Fruit fly (Drosophila melanogaster): Measurements from ENCODE around the gene Naa40.

Naa40 gene

DNA sequence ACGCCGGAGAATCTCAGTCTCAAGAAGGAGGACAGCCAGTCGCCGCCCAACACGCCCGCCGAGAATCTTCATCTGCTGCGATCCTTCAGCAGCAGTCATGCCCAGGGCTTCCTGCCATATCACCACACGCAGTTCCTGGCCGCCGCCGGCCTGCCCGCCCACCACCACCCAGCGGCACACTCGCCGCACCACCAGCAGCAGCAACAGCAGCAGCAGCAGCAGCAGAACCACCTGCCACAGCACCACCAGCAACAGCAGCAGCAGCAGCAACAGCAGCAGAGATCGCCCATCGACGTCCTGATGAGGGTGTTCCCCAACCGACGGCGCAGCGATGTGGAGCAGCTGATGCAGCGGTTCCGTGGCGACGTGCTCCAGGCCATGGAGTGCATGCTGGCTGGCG is 29.0 kb downstream of the Naa40 start:
- TF ChIP-seq Meics (GFP tag; optimal IDR thresholded peaks at IDR 0.05): no peak
- no peak for TF ChIP-seq Sox102F (GFP tag; optimal IDR thresholded peaks at IDR 0.05)
- TF ChIP-seq gfzf (GFP tag; optimal IDR thresholded peaks at IDR 0.05): no peak
- TF ChIP-seq phol (tag; optimal IDR thresholded peaks at IDR 0.05): no peak
- TF ChIP-seq Awh (GFP tag; IDR thresholded peaks at IDR 0.05): no peak
- no peak for TF ChIP-seq CG10147 (GFP tag; optimal IDR thresholded peaks at IDR 0.05)
- no peak for TF ChIP-seq CG32772 (GFP tag; IDR thresholded peaks at IDR 0.05)
- TF ChIP-seq nerfin-1 (tag; optimal IDR thresholded peaks at IDR 0.05): no peak
- no peak for TF ChIP-seq Blimp-1 (GFP tag; optimal IDR thresholded peaks at IDR 0.05)
- no peak for TF ChIP-seq HmgZ (tag; optimal IDR thresholded peaks at IDR 0.05)
- TF ChIP-seq btn (GFP tag; optimal IDR thresholded peaks at IDR 0.05): no peak
- TF ChIP-seq sisA (GFP tag; IDR thresholded peaks at IDR 0.05): no peak
- no peak for TF ChIP-seq CG12942 (GFP tag; optimal IDR thresholded peaks at IDR 0.05)

DNA sequence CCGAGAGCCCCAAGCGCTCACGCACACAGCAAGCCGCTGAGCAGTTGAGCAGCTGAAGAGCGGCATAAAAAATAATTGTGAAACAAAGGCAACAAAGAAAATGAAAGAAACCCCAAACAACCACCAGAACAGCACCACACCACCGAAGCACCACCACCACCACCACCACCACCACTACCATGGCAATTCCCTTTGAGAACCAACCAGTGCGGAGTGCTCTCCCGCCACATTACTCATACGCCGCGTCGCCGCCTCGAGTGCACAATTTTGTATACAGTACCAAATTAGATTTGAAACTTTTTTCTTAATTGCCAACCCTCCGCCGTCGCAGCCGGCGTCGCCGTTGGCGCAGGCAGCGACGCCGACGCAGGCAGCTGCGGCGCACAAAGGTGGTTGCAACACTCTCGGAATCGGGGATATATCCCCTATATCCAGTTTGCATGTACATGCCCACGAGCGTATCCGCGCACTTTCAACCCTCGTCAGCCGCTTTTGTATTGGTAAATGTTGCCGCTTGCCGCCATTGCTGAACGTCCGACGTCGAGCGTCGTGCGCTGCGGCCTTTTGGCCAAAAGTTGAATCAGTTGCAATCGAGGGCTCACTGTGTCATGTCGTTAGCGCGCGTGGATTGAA is 32.6 kb downstream of the Naa40 start, which contains the start of gene dmrt99B:
dmrt99B (plus strand) TSS at position 583 of the 633 bp plus-strand sequence.
- TF ChIP-seq Vsx1 (GFP tag; optimal IDR thresholded peaks at IDR 0.05) (no peak), CG15696 (tag; optimal IDR thresholded peaks at IDR 0.05) (no peak), luna (GFP tag; optimal IDR thresholded peaks at IDR 0.05) (no peak), chinmo (GFP tag; IDR thresholded peaks at IDR 0.05; ENCODE audit: partially characterized antibody) (0 out of 4 replicates have a peak, but pooled peaks have one; percentile 17), CG34224 (GFP tag; IDR thresholded peaks at IDR 0.05; ENCODE audit: partially characterized antibody) (0 out of 3 replicates have a peak, but pooled peaks have one; percentile 22), Deaf1 (tag; optimal IDR thresholded peaks at IDR 0.05) (peak; percentile 10), Xrp1 (GFP tag; IDR thresholded peaks at IDR 0.05) (no peak), cg (GFP tag; optimal IDR thresholded peaks at IDR 0.05) (peak; percentile 81), Nf-YC (tag; optimal IDR thresholded peaks at IDR 0.05) (peak; percentile 96), Nf-YB (GFP tag; optimal IDR thresholded peaks at IDR 0.05) (peak; percentile 96), Sin3A (optimal IDR thresholded peaks at IDR 0.05) (no peak), ase (GFP tag; IDR thresholded peaks at IDR 0.05) (no peak), MTF-1 (GFP tag; optimal IDR thresholded peaks at IDR 0.05; ENCODE audit: borderline replicate concordance) (no peak), Bteb2 (GFP tag; optimal IDR thresholded peaks at IDR 0.05) (no peak), CG32767 (GFP tag; IDR thresholded peaks at IDR 0.05) (0 out of 2 replicates have a peak, but pooled peaks have one; percentile 15), CG4707 (GFP tag; optimal IDR thresholded peaks at IDR 0.05) (no peak), grau (tag; optimal IDR thresholded peaks at IDR 0.05) (peak; percentile 6), CG12769 (tag; optimal IDR thresholded peaks at IDR 0.05) (no peak), dmrt99B (tag; optimal IDR thresholded peaks at IDR 0.05) (peak; percentile 57), Gug (GFP tag; IDR thresholded peaks at IDR 0.05) (no peak), Adf1 (GFP tag; IDR thresholded peaks at IDR 0.05) (peak; percentile 91), NC2β (GFP tag; optimal IDR thresholded peaks at IDR 0.05) (no peak), Tbp (GFP tag; optimal IDR thresholded peaks at IDR 0.05) (no peak), Hr3 (GFP tag; optimal IDR thresholded peaks at IDR 0.05) (no peak), CG6791 (GFP tag; IDR thresholded peaks at IDR 0.05; ENCODE audit: partially characterized antibody) (0 out of 3 replicates have a peak, but pooled peaks have one; percentile 6), shn (GFP tag; optimal IDR thresholded peaks at IDR 0.05) (no peak), seq (GFP tag; IDR thresholded peaks at IDR 0.05) (peak; percentile 84; the same call in 1 of the 2 replicates), CG1603 (tag; optimal IDR thresholded peaks at IDR 0.05) (no peak), CG14667 (GFP tag; IDR thresholded peaks at IDR 0.05) (no peak), CG2116 (GFP tag; optimal IDR thresholded peaks at IDR 0.05) (no peak), bab2 (GFP tag; optimal IDR thresholded peaks at IDR 0.05) (no peak), insv (GFP tag; optimal IDR thresholded peaks at IDR 0.05) (no peak), Atf3 (GFP tag; optimal IDR thresholded peaks at IDR 0.05) (no peak), Dll (GFP tag; IDR thresholded peaks at IDR 0.05; ENCODE audit: partially characterized antibody) (peak; percentile 38; the same call in 1 of the 4 replicates), CG2199 (GFP tag; IDR thresholded peaks at IDR 0.05) (no peak), her (GFP tag; optimal IDR thresholded peaks at IDR 0.05) (no peak)
